Fruit fly (Drosophila melanogaster) whole organism, embryonic: ENCODE data around the gene CG3294.

ENCODE experiments used
- Atf6 ChIP-seq: fragments of 200-800 bp; sonication (Bioruptor generic); IDR thresholded peaks from 2 replicates; pipeline ENCODE4 v1.3.6; 2022; ENCODE audit warnings: missing biosample characterization, missing genetic modification characterization
- Bteb2 ChIP-seq: fragments of 200-800 bp; sonication (Bioruptor generic); optimal IDR thresholded peaks from 2 replicates; lab custom pipeline; 2016; ENCODE audit warnings: missing biosample characterization, missing genetic modification characterization
- CG12071 ChIP-seq: fragments of 200-800 bp; sonication (Bioruptor generic); optimal IDR thresholded peaks from 3 replicates; lab custom pipeline; 2018; ENCODE audit warnings: missing biosample characterization, mild to moderate bottlenecking, missing genetic modification characterization
- CG12391 ChIP-seq: fragments of 200-800 bp; sonication (Bioruptor generic); optimal IDR thresholded peaks from 3 replicates; lab custom pipeline; 2018; ENCODE audit warnings: missing biosample characterization, mild to moderate bottlenecking, missing genetic modification characterization, moderate library complexity
- CG14667 ChIP-seq: fragments of 200-800 bp; sonication (Bioruptor generic); IDR thresholded peaks from 2 replicates; pipeline ENCODE4 v1.3.6; 2022; ENCODE audit warnings: missing biosample characterization, missing genetic modification characterization
- CG14710 ChIP-seq: fragments of 200-800 bp; sonication (Bioruptor generic); optimal IDR thresholded peaks from 3 replicates; lab custom pipeline; 2019; ENCODE audit warnings: missing biosample characterization, mild to moderate bottlenecking, missing genetic modification characterization, moderate library complexity
- CG15269 ChIP-seq: fragments of 200-800 bp; sonication (Bioruptor generic); optimal IDR thresholded peaks from 2 replicates; lab custom pipeline; 2018; ENCODE audit warnings: missing biosample characterization, mild to moderate bottlenecking, missing genetic modification characterization, moderate library complexity
- CG1603 ChIP-seq: fragments of 200-800 bp; sonication (Bioruptor generic); optimal IDR thresholded peaks from 2 replicates; lab custom pipeline; 2019; ENCODE audit warnings: missing biosample characterization, mild to moderate bottlenecking, missing genetic modification characterization, moderate library complexity
- CG17186 ChIP-seq: fragments of 200-800 bp; sonication (Bioruptor generic); optimal IDR thresholded peaks from 3 replicates; lab custom pipeline; 2017; ENCODE audit warnings: missing biosample characterization, missing genetic modification reagents, missing genetic modification characterization
- CG18476 ChIP-seq: fragments of 200-800 bp; sonication (Bioruptor generic); optimal IDR thresholded peaks from 2 replicates; lab custom pipeline; 2016; ENCODE audit warnings: missing biosample characterization, mild to moderate bottlenecking, missing genetic modification characterization
- CG31365 ChIP-seq: fragments of 200-800 bp; sonication (Bioruptor generic); optimal IDR thresholded peaks from 2 replicates; lab custom pipeline; 2018; ENCODE audit warnings: missing biosample characterization, mild to moderate bottlenecking, missing genetic modification characterization
- CG33213 ChIP-seq: fragments of 200-800 bp; sonication (Bioruptor generic); optimal IDR thresholded peaks from 3 replicates; lab custom pipeline; 2016; ENCODE audit warnings: missing biosample characterization, missing genetic modification characterization
- CG34224 ChIP-seq: fragments of 200-800 bp; sonication (Bioruptor generic); IDR thresholded peaks from 3 replicates; pipeline ENCODE4 v1.3.6; 2022; ENCODE audit warnings: missing biosample characterization, missing genetic modification characterization; ENCODE audit not compliant: partially characterized antibody
- CG4328 ChIP-seq: fragments of 200-800 bp; sonication (Bioruptor generic); optimal IDR thresholded peaks from 3 replicates; lab custom pipeline; 2017; ENCODE audit warnings: missing biosample characterization, missing genetic modification reagents, missing genetic modification characterization
- CG6254 ChIP-seq: fragments of 200-800 bp; sonication (Bioruptor generic); optimal IDR thresholded peaks from 3 replicates; lab custom pipeline; 2017; ENCODE audit warnings: mild to moderate bottlenecking, missing biosample characterization, missing genetic modification reagents, missing genetic modification characterization
- CG6654 ChIP-seq: fragments of 200-800 bp; sonication (Bioruptor generic); optimal IDR thresholded peaks from 2 replicates; lab custom pipeline; 2017; ENCODE audit warnings: missing biosample characterization, mild to moderate bottlenecking, missing genetic modification characterization
- CG6683 ChIP-seq: fragments of 200-800 bp; sonication (Bioruptor generic); optimal IDR thresholded peaks from 2 replicates; lab custom pipeline; 2017; ENCODE audit warnings: missing biosample characterization, mild to moderate bottlenecking, missing genetic modification characterization, missing genetic modification reagents
- CG6765 ChIP-seq: fragments of 200-800 bp; sonication (Bioruptor generic); optimal IDR thresholded peaks from 3 replicates; lab custom pipeline; 2017; ENCODE audit warnings: missing biosample characterization, mild to moderate bottlenecking, missing genetic modification characterization
- CG9609 ChIP-seq: fragments of 200-800 bp; sonication (Bioruptor generic); optimal IDR thresholded peaks from 3 replicates; lab custom pipeline; 2016; ENCODE audit warnings: missing biosample characterization, missing genetic modification characterization
- CG9817 ChIP-seq: fragments of 200-800 bp; sonication (Bioruptor generic); optimal IDR thresholded peaks from 2 replicates; lab custom pipeline; 2018; ENCODE audit warnings: missing biosample characterization, mild to moderate bottlenecking, missing genetic modification characterization, moderate library complexity
- CoRest ChIP-seq: fragments of 200-800 bp; sonication (Bioruptor generic); optimal IDR thresholded peaks from 3 replicates; lab custom pipeline; 2018; ENCODE audit warnings: missing biosample characterization, mild to moderate bottlenecking, missing genetic modification characterization, moderate library complexity
- HmgD ChIP-seq: fragments of 200-800 bp; sonication (Bioruptor generic); optimal IDR thresholded peaks from 3 replicates; lab custom pipeline; 2016; ENCODE audit warnings: missing biosample characterization, missing genetic modification characterization
- Meics ChIP-seq: fragments of 200-800 bp; sonication (Bioruptor generic); optimal IDR thresholded peaks from 2 replicates; lab custom pipeline; 2017; ENCODE audit warnings: missing biosample characterization, mild to moderate bottlenecking, missing genetic modification characterization
- Ravus ChIP-seq: fragments of 200-800 bp; sonication (Bioruptor generic); IDR thresholded peaks from 2 replicates; pipeline ENCODE4 v1.3.6; 2022; ENCODE audit warnings: missing biosample characterization, missing genetic modification characterization
- Sin3A ChIP-seq: fragments of >200 bp; optimal IDR thresholded peaks from 2 replicates; lab custom pipeline; 2018
- Sox102F ChIP-seq: fragments of 200-800 bp; sonication (Bioruptor generic); optimal IDR thresholded peaks from 2 replicates; lab custom pipeline; 2018; ENCODE audit warnings: missing biosample characterization, mild to moderate bottlenecking, missing genetic modification characterization, moderate library complexity
- Spps ChIP-seq: fragments of 200-800 bp; sonication (Bioruptor generic); optimal IDR thresholded peaks from 2 replicates; lab custom pipeline; 2018; ENCODE audit warnings: missing biosample characterization, mild to moderate bottlenecking, missing genetic modification characterization
- Ssrp ChIP-seq: fragments of 200-800 bp; sonication (Bioruptor generic); optimal IDR thresholded peaks from 2 replicates; lab custom pipeline; 2018; ENCODE audit warnings: missing biosample characterization, mild to moderate bottlenecking, missing genetic modification characterization, moderate library complexity
- Usf ChIP-seq: fragments of 200-800 bp; sonication (Bioruptor generic); optimal IDR thresholded peaks from 2 replicates; lab custom pipeline; 2017; ENCODE audit warnings: missing genotype, missing biosample characterization, missing genetic modification characterization
- Xrp1 ChIP-seq: fragments of 200-800 bp; sonication (Bioruptor generic); IDR thresholded peaks from 2 replicates; pipeline ENCODE4 v1.3.6; 2022; ENCODE audit warnings: missing biosample characterization, missing genetic modification characterization
- chn ChIP-seq: fragments of 200-800 bp; sonication (Bioruptor generic); optimal IDR thresholded peaks from 2 replicates; lab custom pipeline; 2016; ENCODE audit warnings: missing biosample characterization, missing genetic modification characterization
- crc ChIP-seq: fragments of 200-800 bp; sonication (Bioruptor generic); optimal IDR thresholded peaks from 2 replicates; lab custom pipeline; 2016; ENCODE audit warnings: missing biosample characterization, missing genetic modification characterization
- crp ChIP-seq, 2 experiments: fragments of 200-800 bp; sonication (Bioruptor generic); optimal IDR thresholded peaks; 2 replicates in 1 of 2; 3 replicates in 1 of 2; lab custom pipeline; 2017; ENCODE audit warnings: missing biosample characterization in 2 of 2, missing genetic modification characterization in 2 of 2, mild to moderate bottlenecking in 1 of 2, moderate library complexity in 1 of 2
- da ChIP-seq: fragments of 200-800 bp; sonication (Bioruptor generic); optimal IDR thresholded peaks from 2 replicates; lab custom pipeline; 2016; ENCODE audit warnings: missing biosample characterization, missing genetic modification characterization
- disco-r ChIP-seq: fragments of 200-800 bp; sonication (Bioruptor generic); optimal IDR thresholded peaks from 2 replicates; lab custom pipeline; 2016; ENCODE audit warnings: missing biosample characterization, missing genetic modification characterization
- dmrt99B ChIP-seq: fragments of 200-800 bp; sonication (Bioruptor generic); optimal IDR thresholded peaks from 2 replicates; lab custom pipeline; 2018; ENCODE audit warnings: missing biosample characterization, mild to moderate bottlenecking, missing genetic modification characterization, moderate library complexity
- gcm2 ChIP-seq: fragments of 200-800 bp; sonication (Bioruptor generic); optimal IDR thresholded peaks from 2 replicates; lab custom pipeline; 2016; ENCODE audit warnings: missing biosample characterization, missing genetic modification characterization
- gfzf ChIP-seq: fragments of 200-800 bp; sonication (Bioruptor generic); optimal IDR thresholded peaks from 2 replicates; lab custom pipeline; 2016; ENCODE audit warnings: missing biosample characterization, mild to moderate bottlenecking, missing genetic modification characterization, moderate library complexity
- h ChIP-seq: fragments of >200 bp; optimal IDR thresholded peaks from 2 replicates; lab custom pipeline; 2017
- lilli ChIP-seq: fragments of 200-800 bp; sonication (Bioruptor generic); optimal IDR thresholded peaks from 3 replicates; lab custom pipeline; 2016; ENCODE audit warnings: missing biosample characterization, missing genetic modification characterization
- lov ChIP-seq, 2 experiments: fragments of 200-800 bp in 1 of 2; fragments of >200 bp in 1 of 2; sonication (Bioruptor generic) in 1 of 2; IDR thresholded peaks in 1 of 2; optimal IDR thresholded peaks in 1 of 2; 2 replicates in 1 of 2; 3 replicates in 1 of 2; pipeline versions ENCODE4 v1.3.6 to Lab custom; 2017 to 2022; ENCODE audit warnings: missing biosample characterization in 1 of 2, missing genetic modification characterization in 1 of 2
- maf-S ChIP-seq: fragments of 200-800 bp; sonication (Bioruptor generic); optimal IDR thresholded peaks from 2 replicates; lab custom pipeline; 2016; ENCODE audit warnings: missing biosample characterization, missing genetic modification characterization
- oc ChIP-seq: fragments of 200-800 bp; sonication (Bioruptor generic); optimal IDR thresholded peaks from 2 replicates; lab custom pipeline; 2018; ENCODE audit warnings: missing biosample characterization, mild to moderate bottlenecking, missing genetic modification characterization, moderate library complexity
- pros ChIP-seq: fragments of 200-800 bp; sonication (Bioruptor generic); optimal IDR thresholded peaks from 3 replicates; lab custom pipeline; 2019; ENCODE audit warnings: missing biosample characterization, mild to moderate bottlenecking, missing genetic modification characterization, moderate library complexity
- scrt ChIP-seq: fragments of 200-800 bp; sonication (Bioruptor generic); optimal IDR thresholded peaks from 2 replicates; lab custom pipeline; 2018; ENCODE audit warnings: missing biosample characterization, mild to moderate bottlenecking, missing genetic modification characterization, moderate library complexity
- sim ChIP-seq: fragments of 200-800 bp; sonication (Bioruptor generic); IDR thresholded peaks from 2 replicates; pipeline ENCODE4 v1.3.6; 2022; ENCODE audit warnings: missing biosample characterization, missing genetic modification characterization
- sug ChIP-seq: fragments of 200-800 bp; optimal IDR thresholded peaks from 2 replicates; lab custom pipeline; 2019; ENCODE audit warnings: missing biosample characterization, mild to moderate bottlenecking, missing genetic modification characterization, moderate library complexity
- tll ChIP-seq, 2 experiments: fragments of 200-800 bp in 1 of 2; fragments of >200 bp in 1 of 2; sonication (Bioruptor generic) in 1 of 2; optimal IDR thresholded peaks; 2 replicates each; lab custom pipeline; 2017 to 2019; ENCODE audit warnings: missing biosample characterization in 2 of 2, missing genetic modification characterization in 2 of 2, mild to moderate bottlenecking in 1 of 2, moderate library complexity in 1 of 2

CG3294 gene

DNA sequence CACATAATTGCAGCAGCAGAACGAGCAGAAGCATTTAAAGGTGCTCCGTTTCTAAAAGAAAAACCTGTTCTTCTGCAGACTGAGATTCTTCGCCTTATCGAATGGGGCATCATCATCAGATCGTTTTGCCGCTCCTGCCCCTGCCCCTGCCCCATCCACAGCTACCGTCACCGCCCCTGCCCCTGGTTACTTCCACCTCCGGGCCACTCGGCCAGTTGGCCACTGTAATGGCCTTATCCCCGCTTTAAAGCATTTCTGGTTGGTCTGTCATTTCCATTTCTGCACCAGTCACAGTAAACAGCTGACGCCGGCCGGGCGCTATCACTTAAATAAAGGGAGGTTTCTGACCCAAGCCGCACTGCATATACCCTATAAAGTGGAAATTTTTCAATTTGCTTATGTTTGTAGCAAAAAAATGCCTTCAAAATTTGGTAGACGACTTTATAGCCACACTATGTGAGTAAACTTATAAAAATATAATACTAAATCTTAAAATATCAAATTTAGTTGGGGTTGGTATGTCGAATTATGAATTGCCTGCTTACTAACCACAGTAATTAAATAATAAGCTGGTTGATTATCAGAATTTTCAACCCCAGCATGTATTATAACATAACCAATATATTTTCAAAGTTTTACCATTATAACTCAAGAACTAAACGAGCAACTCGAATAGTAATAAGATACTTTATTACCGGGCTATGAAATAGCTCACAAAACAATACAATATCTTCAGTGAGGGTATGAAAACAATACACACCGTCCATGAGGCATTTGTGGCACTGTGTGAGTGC lies 16.5 kb downstream of the CG3294 start (continued):
- TF ChIP-seq Ssrp (tag; lab: Kevin White, UChicago): peak; percentile 67
- TF ChIP-seq dmrt99B (tag; lab: Kevin White, UChicago): peak; percentile 72
- TF ChIP-seq sim (GFP tag; lab: Robert Waterston, UW): no peak
- no peak for TF ChIP-seq crc
- TF ChIP-seq CG17186 (GFP tag; lab: Kevin White, UChicago): no peak
- TF ChIP-seq CG15269: peak; percentile 68
- peak; percentile 14 to 72 for TF ChIP-seq crp (GFP tag; optimal IDR thresholded peaks at IDR 0.05; lab: Kevin White, UChicago)
- no peak for TF ChIP-seq h
- peak; percentile 30 for TF ChIP-seq sug (tag; lab: Kevin White, UChicago)
- TF ChIP-seq CG12391 (tag; lab: Kevin White, UChicago): peak; percentile 77
- TF ChIP-seq CG4328: peak; percentile 64
- peak; percentile 50 for TF ChIP-seq Usf (GFP tag; lab: Kevin White, UChicago)
- TF ChIP-seq scrt (GFP tag; lab: Kevin White, UChicago): no peak
- no peak for TF ChIP-seq disco-r (GFP tag; lab: Kevin White, UChicago)
- TF ChIP-seq CG18476 (GFP tag; lab: Kevin White, UChicago): peak; percentile 60
- peak; percentile 63 for TF ChIP-seq CG14710 (tag; lab: Kevin White, UChicago)
- TF ChIP-seq gcm2: no peak
- TF ChIP-seq CG9817 (tag; lab: Kevin White, UChicago): peak; percentile 44
- TF ChIP-seq CG6765 (GFP tag; lab: Kevin White, UChicago): no peak
- peak; percentile 74 for TF ChIP-seq Meics
- no peak for TF ChIP-seq pros (GFP tag; lab: Kevin White, UChicago)
- TF ChIP-seq Atf6 (GFP tag; lab: Robert Waterston, UW): 0 out of 2 replicates have a peak, but pooled peaks have one; percentile 42
- no peak for TF ChIP-seq oc (tag; lab: Kevin White, UChicago)
- TF ChIP-seq Bteb2 (GFP tag; lab: Kevin White, UChicago): peak; percentile 36
- no peak for TF ChIP-seq CG6683 (GFP tag; lab: Kevin White, UChicago)
- peak; percentile 15 for TF ChIP-seq CG6654 (GFP tag; lab: Kevin White, UChicago)
- TF ChIP-seq CG14667 (GFP tag; lab: Robert Waterston, UW): no peak
- TF ChIP-seq CG31365 (tag; lab: Kevin White, UChicago): no peak
- no peak for TF ChIP-seq CG33213 (GFP tag; lab: Kevin White, UChicago)
- no peak for TF ChIP-seq CG6254 (GFP tag; lab: Kevin White, UChicago)
- no peak for TF ChIP-seq maf-S (GFP tag; lab: Kevin White, UChicago)
- TF ChIP-seq CG12071 (GFP tag; lab: Kevin White, UChicago): no peak
- TF ChIP-seq gfzf: no peak
- TF ChIP-seq lov (optimal IDR thresholded peaks at IDR 0.05; lab: Kevin White, UChicago): no peak
- TF ChIP-seq lov (GFP tag; IDR thresholded peaks at IDR 0.05; lab: Robert Waterston, UW): no peak
- no peak for TF ChIP-seq CG1603
- peak; percentile 87 for TF ChIP-seq CoRest (tag; lab: Kevin White, UChicago)
- peak; percentile 26 for TF ChIP-seq CG9609 (GFP tag; lab: Kevin White, UChicago)
- peak; percentile 60 for TF ChIP-seq lilli (GFP tag; lab: Kevin White, UChicago)
- TF ChIP-seq tll (GFP tag; optimal IDR thresholded peaks at IDR 0.05; lab: Kevin White, UChicago): no peak
- no peak for TF ChIP-seq da (GFP tag; lab: Kevin White, UChicago)
- TF ChIP-seq Ravus: no peak
- peak; percentile 30; the same call in 1 of the 2 replicates for TF ChIP-seq Xrp1 (GFP tag; lab: Robert Waterston, UW)
- TF ChIP-seq CG34224 (GFP tag; lab: Robert Waterston, UW): no peak
- no peak for TF ChIP-seq HmgD (GFP tag; lab: Kevin White, UChicago)
- TF ChIP-seq Sin3A (lab: Kevin White, UChicago): no peak
- peak; percentile 59 for TF ChIP-seq Sox102F (GFP tag; lab: Kevin White, UChicago)
- TF ChIP-seq Spps (tag; lab: Kevin White, UChicago): no peak
- TF ChIP-seq chn (GFP tag; lab: Kevin White, UChicago): peak; percentile 29
